Fruit fly (Drosophila melanogaster) whole organism, embryonic: ENCODE results near the gene CG5863.

Experiments
- Aef1 ChIP-seq: fragments of 200-800 bp; sonication (Bioruptor generic); IDR thresholded peaks from 3 replicates; pipeline ENCODE4 v1.3.6; 2022; ENCODE audit warnings: missing biosample characterization, missing genetic modification characterization
- BEAF-32 ChIP-seq: fragments of 200-800 bp; sonication (Bioruptor generic); optimal IDR thresholded peaks from 3 replicates; lab custom pipeline; 2017; ENCODE audit warnings: missing biosample characterization, missing genetic modification characterization, mild to moderate bottlenecking, moderate library complexity, missing genetic modification reagents
- CG11085 ChIP-seq: fragments of 200-800 bp; sonication (Bioruptor generic); IDR thresholded peaks from 2 replicates; pipeline ENCODE4 v1.3.6; 2022; ENCODE audit warnings: missing biosample characterization, missing genetic modification characterization
- CG11504 ChIP-seq: fragments of 200-800 bp; sonication (Bioruptor generic); optimal IDR thresholded peaks from 3 replicates; lab custom pipeline; 2019; ENCODE audit warnings: missing biosample characterization, mild to moderate bottlenecking, missing genetic modification characterization, moderate library complexity
- CG12659 ChIP-seq: fragments of 200-800 bp; sonication (Bioruptor generic); optimal IDR thresholded peaks from 3 replicates; lab custom pipeline; 2017; ENCODE audit warnings: mild to moderate bottlenecking, missing biosample characterization, missing genetic modification reagents, missing genetic modification characterization
- CG13894 ChIP-seq: fragments of 200-800 bp; sonication (Bioruptor generic); optimal IDR thresholded peaks from 3 replicates; lab custom pipeline; 2018; ENCODE audit warnings: missing biosample characterization, mild to moderate bottlenecking, missing genetic modification characterization, moderate library complexity
- CG14050 ChIP-seq: fragments of 200-800 bp; sonication (Bioruptor generic); IDR thresholded peaks from 3 replicates; pipeline ENCODE4 v1.3.6; 2022; ENCODE audit warnings: missing biosample characterization, missing genetic modification characterization
- CG14667 ChIP-seq: fragments of 200-800 bp; sonication (Bioruptor generic); IDR thresholded peaks from 2 replicates; pipeline ENCODE4 v1.3.6; 2022; ENCODE audit warnings: missing biosample characterization, missing genetic modification characterization
- CG14965 ChIP-seq: fragments of 200-800 bp; sonication (Bioruptor generic); optimal IDR thresholded peaks from 2 replicates; lab custom pipeline; 2016; ENCODE audit warnings: missing biosample characterization, missing genetic modification characterization, borderline replicate concordance
- CG15073 ChIP-seq: fragments of 200-800 bp; sonication (Bioruptor generic); optimal IDR thresholded peaks from 2 replicates; lab custom pipeline; 2016; ENCODE audit warnings: missing biosample characterization, missing genetic modification characterization
- CG1603 ChIP-seq: fragments of 200-800 bp; sonication (Bioruptor generic); optimal IDR thresholded peaks from 2 replicates; lab custom pipeline; 2019; ENCODE audit warnings: missing biosample characterization, mild to moderate bottlenecking, missing genetic modification characterization, moderate library complexity
- CG17186 ChIP-seq: fragments of 200-800 bp; sonication (Bioruptor generic); optimal IDR thresholded peaks from 3 replicates; lab custom pipeline; 2017; ENCODE audit warnings: missing biosample characterization, missing genetic modification reagents, missing genetic modification characterization
- CG18619 ChIP-seq: fragments of 200-800 bp; sonication (Bioruptor generic); optimal IDR thresholded peaks from 3 replicates; lab custom pipeline; 2017; ENCODE audit warnings: missing biosample characterization, mild to moderate bottlenecking, missing genetic modification characterization
- CG2889 ChIP-seq: fragments of 200-800 bp; sonication (Bioruptor generic); IDR thresholded peaks from 3 replicates; pipeline ENCODE4 v1.3.6; 2022; ENCODE audit warnings: missing biosample characterization, missing genetic modification characterization
- CG32532 ChIP-seq: fragments of 200-800 bp; sonication (Bioruptor generic); IDR thresholded peaks from 2 replicates; pipeline ENCODE4 v1.3.6; 2022; ENCODE audit warnings: missing biosample characterization, missing genetic modification characterization
- CG33557 ChIP-seq: fragments of 200-800 bp; sonication (Bioruptor generic); optimal IDR thresholded peaks from 2 replicates; lab custom pipeline; 2019; ENCODE audit warnings: missing biosample characterization, mild to moderate bottlenecking, missing genetic modification characterization, moderate library complexity
- CG3847 ChIP-seq: fragments of 200-800 bp; sonication (Bioruptor generic); IDR thresholded peaks from 2 replicates; pipeline ENCODE4 v1.3.6; 2022; ENCODE audit warnings: missing biosample characterization, missing genetic modification characterization
- CG42726 ChIP-seq: fragments of 200-800 bp; sonication (Bioruptor generic); IDR thresholded peaks from 2 replicates; pipeline ENCODE4 v1.3.6; 2022; ENCODE audit warnings: missing biosample characterization, missing genetic modification characterization; ENCODE audit not compliant: partially characterized antibody
- CG4854 ChIP-seq: fragments of 200-800 bp; sonication (Bioruptor generic); optimal IDR thresholded peaks from 2 replicates; lab custom pipeline; 2016; ENCODE audit warnings: missing biosample characterization, missing genetic modification characterization, inconsistent platforms
- CG9727 ChIP-seq: fragments of 200-800 bp; sonication (Bioruptor generic); optimal IDR thresholded peaks from 3 replicates; lab custom pipeline; 2017; ENCODE audit warnings: missing biosample characterization, mild to moderate bottlenecking, missing genetic modification characterization
- Dek ChIP-seq: fragments of 200-800 bp; sonication (Bioruptor generic); optimal IDR thresholded peaks from 3 replicates; lab custom pipeline; 2019; ENCODE audit warnings: missing biosample characterization, mild to moderate bottlenecking, missing genetic modification characterization, moderate library complexity
- Fer2 ChIP-seq: fragments of 200-800 bp; sonication (Bioruptor generic); optimal IDR thresholded peaks from 2 replicates; lab custom pipeline; 2018; ENCODE audit warnings: missing biosample characterization, mild to moderate bottlenecking, missing genetic modification characterization, moderate library complexity
- HmgZ ChIP-seq: fragments of 200-800 bp; sonication (Bioruptor generic); optimal IDR thresholded peaks from 2 replicates; lab custom pipeline; 2018; ENCODE audit warnings: missing biosample characterization, mild to moderate bottlenecking, missing genetic modification characterization
- Hr39 ChIP-seq: fragments of >200 bp; optimal IDR thresholded peaks from 2 replicates; lab custom pipeline; 2017
- Myb ChIP-seq: fragments of 200-800 bp; sonication (Bioruptor generic); optimal IDR thresholded peaks from 2 replicates; lab custom pipeline; 2016; ENCODE audit warnings: missing biosample characterization, missing genetic modification characterization
- Nf-YC ChIP-seq: fragments of 200-800 bp; optimal IDR thresholded peaks from 3 replicates; lab custom pipeline; 2019; ENCODE audit warnings: missing biosample characterization, mild to moderate bottlenecking, missing genetic modification characterization, moderate library complexity
- PHDP ChIP-seq: fragments of 200-800 bp; sonication (Bioruptor generic); optimal IDR thresholded peaks from 3 replicates; lab custom pipeline; 2018; ENCODE audit warnings: missing biosample characterization, mild to moderate bottlenecking, missing genetic modification characterization, moderate library complexity
- Poxn ChIP-seq: fragments of 200-800 bp; sonication (Bioruptor generic); IDR thresholded peaks from 2 replicates; pipeline ENCODE4 v1.3.6; 2022; ENCODE audit warnings: missing biosample characterization, missing genetic modification characterization
- Tbp ChIP-seq: fragments of >200 bp; optimal IDR thresholded peaks from 2 replicates; lab custom pipeline; 2018; ENCODE audit warnings: missing biosample characterization, missing genetic modification characterization
- Trl ChIP-seq, 3 experiments: fragments of >200 bp in 2 of 3; fragments of 200-800 bp in 1 of 3; sonication (Bioruptor generic) in 1 of 3; optimal IDR thresholded peaks; 2 replicates in 1 of 3; 3 replicates in 2 of 3; lab custom pipeline; 2016 to 2017; ENCODE audit warnings: missing biosample characterization in 1 of 3, missing genetic modification characterization in 1 of 3
- Usf ChIP-seq: fragments of 200-800 bp; sonication (Bioruptor generic); optimal IDR thresholded peaks from 2 replicates; lab custom pipeline; 2017; ENCODE audit warnings: missing genotype, missing biosample characterization, missing genetic modification characterization
- ab ChIP-seq: fragments of 200-800 bp; sonication (Bioruptor generic); optimal IDR thresholded peaks from 2 replicates; lab custom pipeline; 2016; ENCODE audit warnings: missing biosample characterization, missing genetic modification characterization
- chm ChIP-seq: fragments of 200-800 bp; sonication (Bioruptor generic); IDR thresholded peaks from 2 replicates; pipeline ENCODE4 v1.3.6; 2022; ENCODE audit warnings: missing biosample characterization, missing genetic modification characterization
- disco-r ChIP-seq: fragments of 200-800 bp; sonication (Bioruptor generic); optimal IDR thresholded peaks from 2 replicates; lab custom pipeline; 2016; ENCODE audit warnings: missing biosample characterization, missing genetic modification characterization
- dmrt11E ChIP-seq: fragments of 200-800 bp; sonication (Bioruptor generic); optimal IDR thresholded peaks from 3 replicates; lab custom pipeline; 2018; ENCODE audit warnings: missing biosample characterization, mild to moderate bottlenecking, missing genetic modification characterization, moderate library complexity
- grn ChIP-seq: fragments of 200-800 bp; sonication (Bioruptor generic); optimal IDR thresholded peaks from 3 replicates; lab custom pipeline; 2017; ENCODE audit warnings: missing biosample characterization, missing genetic modification characterization
- her ChIP-seq: fragments of 200-800 bp; sonication (Bioruptor generic); optimal IDR thresholded peaks from 2 replicates; lab custom pipeline; 2016; ENCODE audit warnings: missing biosample characterization, missing genetic modification characterization
- lilli ChIP-seq: fragments of 200-800 bp; sonication (Bioruptor generic); optimal IDR thresholded peaks from 3 replicates; lab custom pipeline; 2016; ENCODE audit warnings: missing biosample characterization, missing genetic modification characterization
- mam ChIP-seq: fragments of 200-800 bp; sonication (Bioruptor generic); optimal IDR thresholded peaks from 3 replicates; lab custom pipeline; 2016; ENCODE audit warnings: missing biosample characterization, missing genetic modification characterization
- nerfin-1 ChIP-seq: fragments of 200-800 bp; sonication (Bioruptor generic); optimal IDR thresholded peaks from 3 replicates; lab custom pipeline; 2019; ENCODE audit warnings: missing biosample characterization, mild to moderate bottlenecking, missing genetic modification characterization, moderate library complexity
- nom ChIP-seq: fragments of 200-800 bp; sonication (Bioruptor generic); optimal IDR thresholded peaks from 2 replicates; lab custom pipeline; 2017; ENCODE audit warnings: missing biosample characterization, missing genetic modification characterization, mild to moderate bottlenecking, moderate library complexity, missing genetic modification reagents
- pnt ChIP-seq: fragments of 200-800 bp; sonication (Bioruptor generic); optimal IDR thresholded peaks from 3 replicates; lab custom pipeline; 2016; ENCODE audit warnings: missing biosample characterization, missing genetic modification characterization
- pum ChIP-seq: fragments of 200-800 bp; sonication (Bioruptor generic); optimal IDR thresholded peaks from 2 replicates; lab custom pipeline; 2016; ENCODE audit warnings: missing biosample characterization, missing genetic modification characterization
- repo ChIP-seq: fragments of 200-800 bp; sonication (Bioruptor generic); optimal IDR thresholded peaks from 2 replicates; lab custom pipeline; 2016; ENCODE audit warnings: missing biosample characterization, missing genetic modification characterization
- sc ChIP-seq, 3 experiments: fragments of >200 bp in 2 of 3; fragments of 200-800 bp in 1 of 3; sonication (Bioruptor generic) in 1 of 3; optimal IDR thresholded peaks; 2 replicates in 2 of 3; 3 replicates in 1 of 3; lab custom pipeline; 2017; ENCODE audit warnings: mild to moderate bottlenecking in 1 of 3, missing biosample characterization in 1 of 3, missing genetic modification characterization in 1 of 3, missing genetic modification reagents in 1 of 3
- sna ChIP-seq: fragments of 200-800 bp; sonication (Bioruptor generic); IDR thresholded peaks from 2 replicates; pipeline ENCODE4 v1.3.6; 2022; ENCODE audit warnings: missing biosample characterization, missing genetic modification characterization; ENCODE audit not compliant: partially characterized antibody
- stwl ChIP-seq: fragments of 200-800 bp; sonication (Bioruptor generic); optimal IDR thresholded peaks from 3 replicates; lab custom pipeline; 2018; ENCODE audit warnings: missing biosample characterization, mild to moderate bottlenecking, missing genetic modification characterization, moderate library complexity
- ttk ChIP-seq: fragments of 200-800 bp; sonication (Bioruptor generic); IDR thresholded peaks from 2 replicates; pipeline ENCODE4 v2.1.2; 2022; ENCODE audit warnings: missing biosample characterization, missing genetic modification characterization
- unc-4 ChIP-seq: fragments of 200-800 bp; sonication (Bioruptor generic); IDR thresholded peaks from 2 replicates; pipeline ENCODE4 v1.3.6; 2022; ENCODE audit warnings: missing biosample characterization, missing genetic modification characterization; ENCODE audit not compliant: partially characterized antibody
- zen ChIP-seq: fragments of 200-800 bp; sonication (Bioruptor generic); optimal IDR thresholded peaks from 3 replicates; lab custom pipeline; 2018; ENCODE audit warnings: missing biosample characterization, mild to moderate bottlenecking, missing genetic modification characterization, moderate library complexity

Gene CG5863

DNA sequence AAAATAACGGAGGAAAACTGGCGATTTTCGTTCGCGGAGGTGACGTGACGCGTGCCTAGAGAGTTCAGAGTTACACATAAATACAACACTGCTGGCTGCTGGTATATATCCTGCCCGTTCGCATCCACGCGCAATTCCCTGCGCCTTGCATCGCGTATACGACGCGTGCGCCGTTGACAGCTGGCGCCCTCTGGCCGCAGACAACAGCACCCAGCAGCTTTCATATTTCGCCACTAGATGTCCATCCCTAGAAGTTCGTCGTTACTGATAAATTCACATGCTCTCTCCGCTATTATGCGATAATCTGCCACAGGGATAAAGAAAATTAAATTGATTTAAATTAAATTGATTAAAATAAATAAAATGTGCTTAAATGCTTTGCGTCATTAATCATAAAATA lies 8.5 kb upstream of the CG5863 start, which contains the start of gene Sur-8 (continued):
- TF ChIP-seq pum (GFP tag; lab: Kevin White, UChicago) (peak; percentile 59), CG13894 (tag; lab: Kevin White, UChicago) (peak; percentile 23), unc-4 (GFP tag; lab: Robert Waterston, UW) (0 out of 2 replicates have a peak, but pooled peaks have one; percentile 20), Trl (optimal IDR thresholded peaks at IDR 0.05; lab: Kevin White, UChicago) (no peak), Trl (GFP tag; optimal IDR thresholded peaks at IDR 0.05; lab: Kevin White, UChicago) (peak; percentile 72), Hr39 (no peak), CG32532 (GFP tag; lab: Robert Waterston, UW) (peak; percentile 95), CG9727 (GFP tag; lab: Kevin White, UChicago) (peak; percentile 33), Poxn (no peak), chm (GFP tag; lab: Robert Waterston, UW) (no peak), repo (GFP tag; lab: Kevin White, UChicago) (peak; percentile 25), dmrt11E (no peak), CG14050 (GFP tag; lab: Robert Waterston, UW) (peak; percentile 59), Aef1 (GFP tag; lab: Robert Waterston, UW) (peak; percentile 50; the same call in 1 of the 3 replicates), mam (GFP tag; lab: Kevin White, UChicago) (peak; percentile 69), pnt (GFP tag; lab: Kevin White, UChicago) (peak; percentile 65), sna (GFP tag; lab: Robert Waterston, UW) (no peak), BEAF-32 (peak; percentile 4), Myb (GFP tag; lab: Kevin White, UChicago) (peak; percentile 60), Fer2 (tag; lab: Kevin White, UChicago) (no peak), CG4854 (GFP tag; lab: Kevin White, UChicago) (peak; percentile 36), CG42726 (GFP tag; lab: Robert Waterston, UW) (peak; percentile 53; the same call in 1 of the 2 replicates), CG12659 (GFP tag; lab: Kevin White, UChicago) (peak; percentile 65), CG33557 (GFP tag; lab: Kevin White, UChicago) (no peak), CG11085 (GFP tag; lab: Robert Waterston, UW) (peak; percentile 66), nerfin-1 (tag; lab: Kevin White, UChicago) (no peak), her (peak; percentile 65), CG14667 (peak; percentile 41; the same call in 1 of the 2 replicates), ab (GFP tag; lab: Kevin White, UChicago) (no peak), disco-r (GFP tag; lab: Kevin White, UChicago) (peak; percentile 17), stwl (peak; percentile 49), Usf (no peak), HmgZ (peak; percentile 62), zen (tag; lab: Kevin White, UChicago) (peak; percentile 53), CG1603 (tag; lab: Kevin White, UChicago) (peak; percentile 73), CG15073 (GFP tag; lab: Kevin White, UChicago) (no peak), Dek (peak; percentile 34), CG2889 (GFP tag; lab: Robert Waterston, UW) (no peak), CG14965 (GFP tag; lab: Kevin White, UChicago) (no peak), CG17186 (GFP tag; lab: Kevin White, UChicago) (peak; percentile 48), CG18619 (GFP tag; lab: Kevin White, UChicago) (peak; percentile 55), Nf-YC (tag; lab: Kevin White, UChicago) (peak; percentile 50), lilli (peak; percentile 65), CG11504 (tag; lab: Kevin White, UChicago) (peak; percentile 70), nom (GFP tag; lab: Kevin White, UChicago) (no peak), grn (GFP tag; lab: Kevin White, UChicago) (peak; percentile 8), CG3847 (GFP tag; lab: Robert Waterston, UW) (peak; percentile 61), sc (optimal IDR thresholded peaks at IDR 0.05; lab: Kevin White, UChicago) (no peak), sc (GFP tag; optimal IDR thresholded peaks at IDR 0.05; lab: Kevin White, UChicago) (no peak), PHDP (peak; percentile 55), Tbp (GFP tag; lab: Kevin White, UChicago) (no peak), ttk (GFP tag; lab: Robert Waterston, UW) (peak; percentile 64)
